Fruit fly (Drosophila melanogaster): Measurements from ENCODE around the gene CG33061.
A peak's percentile ranks its signal among the peaks of the same experiment; 100 is the strongest.

Gene CG33061

DNA sequence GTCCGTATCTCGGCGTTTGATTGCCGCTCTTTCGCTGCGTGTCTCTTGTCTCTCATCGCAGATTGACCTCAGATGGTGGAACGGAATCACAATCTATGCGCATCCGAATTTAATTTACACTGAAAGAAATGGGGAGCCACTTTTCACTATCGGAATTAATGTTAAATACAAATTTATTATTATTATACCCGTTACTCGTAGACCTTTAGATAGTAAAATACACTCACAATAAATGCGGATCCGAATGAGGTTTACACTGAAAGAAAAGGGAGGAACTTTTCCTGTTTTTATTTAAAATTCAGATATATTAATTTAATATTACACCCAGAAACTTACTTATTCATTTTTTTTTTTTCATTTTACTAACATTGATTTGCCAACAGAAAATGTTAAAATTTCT, 40.5 kb upstream of the CG33061 start (continued):
- peak; percentile 2 for TF ChIP-seq CG10654 (GFP tag; optimal IDR thresholded peaks at IDR 0.05)
- no peak for TF ChIP-seq CG14667 (GFP tag; IDR thresholded peaks at IDR 0.05)
- TF ChIP-seq D (optimal IDR thresholded peaks at IDR 0.05) = no peak
- no peak for TF ChIP-seq D (GFP tag; optimal IDR thresholded peaks at IDR 0.05)
- TF ChIP-seq zen2 (GFP tag; IDR thresholded peaks at IDR 0.05; ENCODE audit: partially characterized antibody) = no peak
- 0 out of 2 replicates have a peak, but pooled peaks have one; percentile 43 for TF ChIP-seq Ptx1 (GFP tag; IDR thresholded peaks at IDR 0.05)
- TF ChIP-seq Xrp1 (GFP tag; IDR thresholded peaks at IDR 0.05) = no peak
- TF ChIP-seq sens-2 (GFP tag; IDR thresholded peaks at IDR 0.05) = no peak
- TF ChIP-seq eve (GFP tag; optimal IDR thresholded peaks at IDR 0.05) = no peak
- peak; percentile 34; the same call in 1 of the 3 replicates for TF ChIP-seq row (GFP tag; IDR thresholded peaks at IDR 0.05)
- TF ChIP-seq CG3163 (GFP tag; optimal IDR thresholded peaks at IDR 0.05) = no peak
- no peak for TF ChIP-seq tup (GFP tag; optimal IDR thresholded peaks at IDR 0.05)
- TF ChIP-seq zfh2 (GFP tag; optimal IDR thresholded peaks at IDR 0.05) = no peak
- 0 out of 3 replicates have a peak, but pooled peaks have one; percentile 16 for TF ChIP-seq B-H1 (GFP tag; IDR thresholded peaks at IDR 0.05)
- TF ChIP-seq CG11723 (GFP tag; optimal IDR thresholded peaks at IDR 0.05) = no peak
- TF ChIP-seq CG1529 (GFP tag; optimal IDR thresholded peaks at IDR 0.05) = no peak
- TF ChIP-seq CG18599 (GFP tag; optimal IDR thresholded peaks at IDR 0.05) = no peak
- peak; percentile 50; the same call in 1 of the 3 replicates for TF ChIP-seq CG34422 (GFP tag; IDR thresholded peaks at IDR 0.05)
- no peak for TF ChIP-seq CG7745 (tag; optimal IDR thresholded peaks at IDR 0.05)
- no peak for TF ChIP-seq CG17802 (tag; optimal IDR thresholded peaks at IDR 0.05)
- peak; percentile 41 for TF ChIP-seq CG13424 (tag; optimal IDR thresholded peaks at IDR 0.05)
- TF ChIP-seq CG33557 (GFP tag; optimal IDR thresholded peaks at IDR 0.05) = no peak
- no peak for TF ChIP-seq CG16813 (GFP tag; IDR thresholded peaks at IDR 0.05; ENCODE audit: partially characterized antibody)
- no peak for TF ChIP-seq fd96Cb (tag; optimal IDR thresholded peaks at IDR 0.05)
- no peak for TF ChIP-seq corto (GFP tag; optimal IDR thresholded peaks at IDR 0.05)
- no peak for TF ChIP-seq CG8944 (GFP tag; optimal IDR thresholded peaks at IDR 0.05)
- peak; percentile 38 for TF ChIP-seq CG4424 (GFP tag; optimal IDR thresholded peaks at IDR 0.05)
- TF ChIP-seq Tbp (GFP tag; optimal IDR thresholded peaks at IDR 0.05) = no peak
- no peak for TF ChIP-seq bsh (GFP tag; optimal IDR thresholded peaks at IDR 0.05)
- TF ChIP-seq CG2712 (tag; optimal IDR thresholded peaks at IDR 0.05) = no peak
- no peak for TF ChIP-seq hkb (optimal IDR thresholded peaks at IDR 0.05)
- peak; percentile 66 for TF ChIP-seq hkb (GFP tag; IDR thresholded peaks at IDR 0.05)
- TF ChIP-seq cwo (GFP tag; optimal IDR thresholded peaks at IDR 0.05) = no peak
- TF ChIP-seq pzg (GFP tag; optimal IDR thresholded peaks at IDR 0.05) = no peak
- TF ChIP-seq Myb (GFP tag; optimal IDR thresholded peaks at IDR 0.05) = no peak
- peak; percentile 36 for TF ChIP-seq fd3F (GFP tag; optimal IDR thresholded peaks at IDR 0.05)
- TF ChIP-seq dm (GFP tag; optimal IDR thresholded peaks at IDR 0.05) = no peak
- TF ChIP-seq H15 (GFP tag; IDR thresholded peaks at IDR 0.05) = peak; percentile 53; the same call in 1 of the 3 replicates
- TF ChIP-seq CrebB (tag; optimal IDR thresholded peaks at IDR 0.05) = no peak
- TF ChIP-seq slbo (GFP tag; IDR thresholded peaks at IDR 0.05) = peak; percentile 22; the same call in 1 of the 2 replicates
- TF ChIP-seq CG2678 (tag; optimal IDR thresholded peaks at IDR 0.05) = no peak
- TF ChIP-seq pros (GFP tag; optimal IDR thresholded peaks at IDR 0.05) = no peak
- no peak for TF ChIP-seq chif (GFP tag; optimal IDR thresholded peaks at IDR 0.05)
- TF ChIP-seq cato (GFP tag; optimal IDR thresholded peaks at IDR 0.05; ENCODE audit: borderline replicate concordance) = no peak
- TF ChIP-seq Dbx (GFP tag; IDR thresholded peaks at IDR 0.05) = no peak
- TF ChIP-seq tio (GFP tag; optimal IDR thresholded peaks at IDR 0.05) = peak; percentile 5
- no peak for TF ChIP-seq MTF-1 (GFP tag; optimal IDR thresholded peaks at IDR 0.05; ENCODE audit: borderline replicate concordance)
- TF ChIP-seq Hr51 (GFP tag; optimal IDR thresholded peaks at IDR 0.05) = peak in 1 of 2 experiments; percentile 69
- TF ChIP-seq p53 (GFP tag; optimal IDR thresholded peaks at IDR 0.05) = no peak
- no peak for TF ChIP-seq CG15073 (GFP tag; optimal IDR thresholded peaks at IDR 0.05)
- no peak for TF ChIP-seq wor (GFP tag; IDR thresholded peaks at IDR 0.05)
